Fruit fly (Drosophila melanogaster) whole organism: Measurements from ENCODE around the gene slp1.

Source experiments
- CG8478 ChIP-seq: fragments of >200 bp; optimal IDR thresholded peaks from 2 replicates; lab custom pipeline; 2018; ENCODE audit warnings: inconsistent platforms
- Dll ChIP-seq: fragments of >200 bp; optimal IDR thresholded peaks from 2 replicates; lab custom pipeline; 2017
- EcR ChIP-seq, 2 experiments: fragments of >200 bp; optimal IDR thresholded peaks; 2 replicates each; lab custom pipeline; 2017; ENCODE audit warnings: missing biosample characterization in 2 of 2, missing genetic modification characterization in 2 of 2, missing genetic modification reagents in 2 of 2
- pan ChIP-seq: fragments of >200 bp; optimal IDR thresholded peaks from 2 replicates; lab custom pipeline; 2017
- psq ChIP-seq: fragments of >200 bp; optimal IDR thresholded peaks from 2 replicates; lab custom pipeline; 2017
- usp ChIP-seq: fragments of >200 bp; optimal IDR thresholded peaks from 2 replicates; lab custom pipeline; 2017; ENCODE audit warnings: missing biosample characterization, missing genetic modification characterization, mixed read lengths

slp1 gene

DNA sequence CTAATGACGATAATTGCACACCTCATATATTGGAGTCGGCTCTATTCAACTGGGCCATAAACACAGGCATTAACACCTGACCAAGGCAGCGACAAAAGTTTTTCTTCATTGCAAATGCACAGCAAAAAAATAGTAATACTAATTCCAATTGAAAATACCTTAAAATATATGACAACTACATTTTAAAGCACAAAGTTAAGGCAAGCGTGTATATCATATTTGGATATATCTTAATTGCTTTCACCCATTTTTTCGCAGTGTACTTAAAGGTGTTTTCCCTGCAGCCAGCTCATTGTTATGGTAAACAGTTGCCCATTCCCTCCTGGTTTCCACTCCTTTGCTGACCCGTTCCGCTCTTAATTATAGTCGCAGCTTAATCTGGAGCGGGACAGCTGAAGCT is 15.5 kb downstream of the slp1 start:
- TF ChIP-seq usp (GFP tag; lab: Kevin White, UChicago) (no peak), CG8478 (lab: Kevin White, UChicago) (no peak), Dll (lab: Kevin White, UChicago) (no peak), EcR (GFP tag; optimal IDR thresholded peaks at IDR 0.05; lab: Kevin White, UChicago) (no peak), psq (no peak), pan (no peak)

- no peak for TF ChIP-seq CG8478 (lab: Kevin White, UChicago)
- no peak for TF ChIP-seq Dll (lab: Kevin White, UChicago)
These were observed 18.7 kb downstream of the slp1 start for dm6 chr2L:3844135-3844534.

DNA sequence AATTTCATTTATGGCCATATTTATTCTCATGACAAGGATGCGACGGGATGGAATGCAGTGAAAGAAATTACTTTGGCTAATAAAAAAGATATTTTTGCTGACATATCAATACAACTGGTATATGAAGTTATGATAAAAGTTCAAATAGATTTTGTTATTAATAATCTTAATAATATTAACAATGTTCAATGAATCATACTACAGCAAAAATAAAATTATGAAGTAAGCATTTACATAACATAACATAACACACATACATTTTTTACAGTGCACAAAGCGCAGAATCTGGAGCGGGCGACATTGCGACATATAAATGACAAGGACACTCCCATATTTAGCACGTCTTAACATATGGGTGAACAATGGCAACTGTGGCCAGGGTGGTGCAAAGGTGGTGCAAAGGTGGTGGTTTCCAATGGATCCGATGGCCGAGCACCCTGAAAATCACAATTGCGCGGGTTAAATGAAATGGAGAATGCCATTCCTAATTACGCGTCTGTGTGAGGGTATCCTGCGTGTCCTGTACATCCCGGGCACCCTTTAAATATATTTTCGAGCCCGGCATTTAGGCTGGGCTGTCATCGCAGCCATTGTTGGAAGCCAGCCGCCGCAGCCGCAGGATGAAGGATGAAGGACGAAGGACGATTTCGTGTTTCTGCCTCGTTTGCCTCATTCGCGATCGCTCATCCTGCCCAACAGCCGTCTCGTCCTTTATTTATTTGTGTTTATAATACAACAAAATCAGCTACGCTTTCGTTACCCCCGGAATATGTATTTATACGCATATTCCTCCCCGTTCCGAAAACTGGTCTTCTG is 19.6 kb downstream of the slp1 start:
- TF ChIP-seq psq = no peak
- no peak for TF ChIP-seq Dll (lab: Kevin White, UChicago)
- TF ChIP-seq CG8478 (lab: Kevin White, UChicago) = no peak
- TF ChIP-seq usp (GFP tag; lab: Kevin White, UChicago) = no peak
- no peak for TF ChIP-seq EcR (GFP tag; optimal IDR thresholded peaks at IDR 0.05; lab: Kevin White, UChicago)
- no peak for TF ChIP-seq pan

dm6 chr2L:3846520-3846919 is 21.0 kb downstream of the slp1 start:
- TF ChIP-seq EcR (GFP tag; optimal IDR thresholded peaks at IDR 0.05; lab: Kevin White, UChicago) (no peak), psq (no peak), usp (GFP tag; lab: Kevin White, UChicago) (no peak)

DNA sequence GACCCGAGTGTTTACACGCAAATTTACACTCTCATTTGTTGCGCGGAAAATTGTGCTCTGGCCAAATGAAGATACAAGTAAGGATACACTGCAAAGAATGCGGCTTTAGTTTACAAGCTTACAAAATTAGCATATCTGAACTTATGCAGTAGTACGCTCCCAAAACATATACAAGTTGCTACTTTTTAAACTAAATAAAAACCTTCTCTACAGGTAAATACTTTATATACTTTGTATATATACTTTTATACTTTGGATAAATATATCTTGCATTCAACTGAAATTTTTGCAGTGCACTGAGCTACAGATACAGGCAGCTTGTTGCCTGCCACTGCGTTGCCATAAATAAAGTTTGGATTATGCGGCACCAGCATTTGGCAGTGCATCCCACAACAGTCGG is 22.4 kb downstream of the slp1 start:
- TF ChIP-seq Dll (lab: Kevin White, UChicago) (no peak), pan (no peak), EcR (GFP tag; optimal IDR thresholded peaks at IDR 0.05; lab: Kevin White, UChicago) (no peak)

dm6 chr2L:3851308-3851707 is 25.8 kb downstream of the slp1 start:
- TF ChIP-seq pan = no peak
- no peak for TF ChIP-seq psq
- no peak for TF ChIP-seq usp (GFP tag; lab: Kevin White, UChicago)

- TF ChIP-seq pan = no peak
- TF ChIP-seq usp (GFP tag; lab: Kevin White, UChicago) = no peak
- TF ChIP-seq Dll (lab: Kevin White, UChicago) = no peak
- TF ChIP-seq CG8478 (lab: Kevin White, UChicago) = no peak
- TF ChIP-seq psq = no peak
- no peak for TF ChIP-seq EcR (GFP tag; optimal IDR thresholded peaks at IDR 0.05; lab: Kevin White, UChicago)
These were observed 26.6 kb downstream of the slp1 start for dm6 chr2L:3852120-3852519.

dm6 chr2L:3853507-3854030 is 28.1 kb downstream of the slp1 start:
- TF ChIP-seq Dll (lab: Kevin White, UChicago) (no peak), EcR (GFP tag; optimal IDR thresholded peaks at IDR 0.05; lab: Kevin White, UChicago) (no peak), pan (no peak), usp (GFP tag; lab: Kevin White, UChicago) (no peak), CG8478 (lab: Kevin White, UChicago) (no peak), psq (no peak)

- TF ChIP-seq Dll (lab: Kevin White, UChicago) (no peak), EcR (GFP tag; optimal IDR thresholded peaks at IDR 0.05; lab: Kevin White, UChicago) (no peak), psq (no peak), pan (no peak), CG8478 (lab: Kevin White, UChicago) (no peak), usp (GFP tag; lab: Kevin White, UChicago) (no peak)
These were observed 30.2 kb downstream of the slp1 start for dm6 chr2L:3855528-3856189.

dm6 chr2L:3856372-3856771 is 30.9 kb downstream of the slp1 start:
- TF ChIP-seq CG8478 (lab: Kevin White, UChicago) = no peak
- no peak for TF ChIP-seq pan
- TF ChIP-seq psq = no peak
- no peak for TF ChIP-seq Dll (lab: Kevin White, UChicago)

DNA sequence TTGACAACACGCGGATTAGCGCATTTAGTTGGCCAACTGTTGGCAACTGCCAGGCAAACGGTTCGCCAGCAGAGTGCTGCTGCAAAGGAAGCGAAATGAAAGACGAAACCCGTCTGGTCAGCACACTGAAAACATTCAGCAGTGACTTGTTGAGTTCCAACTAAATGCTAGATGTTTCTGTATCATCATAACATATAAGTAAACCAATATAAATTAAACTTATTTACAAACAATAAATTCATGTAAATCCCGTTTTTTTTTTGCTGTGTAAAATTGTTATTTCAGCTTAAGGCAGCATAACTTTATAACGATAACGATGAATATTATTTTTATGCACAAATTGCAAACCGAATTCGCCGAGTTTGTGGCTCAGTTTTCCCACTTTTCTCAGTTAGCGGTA is 32.6 kb downstream of the slp1 start:
- TF ChIP-seq EcR (GFP tag; optimal IDR thresholded peaks at IDR 0.05; lab: Kevin White, UChicago) (no peak), CG8478 (lab: Kevin White, UChicago) (no peak), pan (no peak), psq (no peak), Dll (lab: Kevin White, UChicago) (no peak), usp (GFP tag; lab: Kevin White, UChicago) (no peak)

DNA sequence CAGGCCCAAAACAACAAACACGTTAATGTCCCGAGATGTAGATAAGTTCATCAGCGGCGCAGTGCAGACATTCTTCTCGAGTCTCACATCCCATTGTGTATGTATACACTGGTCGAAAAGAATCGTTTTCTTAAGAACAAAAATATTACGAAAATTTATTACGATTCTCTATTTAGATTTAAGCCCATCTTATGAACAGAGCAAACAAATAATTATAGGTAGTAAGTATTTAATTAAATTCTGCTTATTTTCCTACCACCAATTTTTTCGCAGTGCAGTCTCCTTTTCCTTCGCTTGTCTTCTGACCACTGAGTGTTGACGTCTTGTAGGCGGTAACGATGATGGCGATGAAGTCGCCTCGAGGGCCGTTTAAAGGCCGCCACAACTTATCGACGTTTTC is 35.9 kb downstream of the slp1 start:
- no peak for TF ChIP-seq Dll (lab: Kevin White, UChicago)
- TF ChIP-seq EcR (GFP tag; optimal IDR thresholded peaks at IDR 0.05; lab: Kevin White, UChicago) = no peak
- no peak for TF ChIP-seq CG8478 (lab: Kevin White, UChicago)
- TF ChIP-seq psq = no peak
- TF ChIP-seq pan = no peak
